Worm (Caenorhabditis elegans) whole organism, L4 larva: Measurements from ENCODE around the gene F08D12.12.

ENCODE experiments used
- egl-27 ChIP-seq: sonication (generic microtip); optimal IDR thresholded peaks from 3 replicates; lab custom pipeline; 2017; ENCODE audit warnings: missing biosample characterization, missing genetic modification reagents, missing genetic modification characterization
- nhr-111 ChIP-seq: fragments of 200-800 bp; sonication (Bioruptor generic); optimal IDR thresholded peaks from 2 replicates; lab custom pipeline; 2018; ENCODE audit warnings: mild to moderate bottlenecking, missing genetic modification characterization, missing compliant biosample characterization
- nhr-28 ChIP-seq: fragments of 150-350 bp; optimal IDR thresholded peaks from 2 replicates; lab custom pipeline; 2014; ENCODE audit warnings: missing biosample characterization, missing genetic modification characterization
- nhr-42 ChIP-seq: fragments of 200-800 bp; sonication (Bioruptor generic); IDR thresholded peaks from 2 replicates; pipeline ENCODE4 v1.3.6; 2022; ENCODE audit warnings: missing genetic modification characterization, missing compliant biosample characterization
- nhr-48 ChIP-seq: sonication (generic microtip); optimal IDR thresholded peaks from 2 replicates; lab custom pipeline; 2016; ENCODE audit warnings: mild to moderate bottlenecking, missing genetic modification characterization, missing compliant biosample characterization
- snpc-4 ChIP-seq: fragments of 150-350 bp; optimal IDR thresholded peaks from 2 replicates; lab custom pipeline; 2014; ENCODE audit warnings: missing biosample characterization, missing genetic modification characterization
- unc-39 ChIP-seq: sonication (generic microtip); optimal IDR thresholded peaks from 2 replicates; lab custom pipeline; 2017; ENCODE audit warnings: missing biosample characterization, missing genetic modification characterization
- ztf-11 ChIP-seq: fragments of 150-350 bp; optimal IDR thresholded peaks from 2 replicates; lab custom pipeline; 2014; ENCODE audit warnings: missing biosample characterization, missing genetic modification characterization

- TF ChIP-seq ztf-11 (tag; lab: Kevin White, UChicago) = no peak
- TF ChIP-seq unc-39 = no peak
- no peak for TF ChIP-seq egl-27 (tag; lab: Kevin White, UChicago)
- TF ChIP-seq nhr-111 (GFP tag; lab: Kevin White, UChicago) = no peak
- no peak for TF ChIP-seq nhr-28
- TF ChIP-seq snpc-4 = no peak
- no peak for TF ChIP-seq nhr-42
- TF ChIP-seq nhr-48 (tag; lab: Kevin White, UChicago) = no peak
These were observed 44.6 kb downstream of the F08D12.12 start, which contains the start of gene T05A8.7 for ce11 chrII:2742251-2742650.
